Fruit fly (Drosophila melanogaster): ENCODE data around the gene CG15525.

Gene CG15525

DNA sequence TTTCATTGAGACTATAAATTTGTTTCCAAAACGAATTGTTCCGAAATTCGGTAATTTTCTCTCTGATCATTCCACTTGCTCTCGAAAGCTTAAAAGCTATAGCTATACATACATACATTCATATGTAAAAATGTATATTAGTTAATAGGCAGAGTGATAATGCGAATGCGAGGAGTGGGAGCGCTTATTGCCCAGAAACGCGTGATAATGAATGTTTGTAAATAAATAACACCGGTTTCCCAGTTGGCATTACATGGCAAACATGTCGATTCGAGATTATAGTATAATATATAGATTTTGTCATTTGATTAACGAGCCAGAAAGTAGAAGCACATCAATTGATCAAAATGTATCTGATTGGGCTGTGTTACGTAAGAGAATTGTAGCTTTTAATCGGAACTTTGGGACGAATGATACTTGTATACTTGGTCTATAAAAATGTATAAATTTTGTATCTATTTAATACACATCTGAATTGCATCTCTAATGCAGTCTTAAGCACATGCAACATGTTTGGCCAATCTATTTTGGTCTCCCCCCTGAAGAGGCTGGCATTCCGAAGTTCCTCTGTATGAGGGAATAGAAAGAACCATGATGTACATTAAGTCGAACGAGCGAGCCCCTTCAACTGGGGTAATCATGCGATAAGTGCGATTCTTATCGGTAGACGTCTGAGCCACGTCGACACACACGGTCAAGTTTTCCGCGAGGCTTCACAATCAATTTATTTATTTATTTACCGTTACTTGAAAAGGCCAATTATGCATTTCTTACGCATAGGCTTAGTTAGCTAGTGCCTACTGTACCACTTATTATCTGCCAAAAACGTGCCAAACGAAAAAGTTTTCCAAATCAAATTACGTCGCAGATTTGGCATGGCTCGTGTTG, 15.4 kb upstream of the CG15525 start (continued):
- TF ChIP-seq tap (tag; optimal IDR thresholded peaks at IDR 0.05) (no peak), cg (GFP tag; optimal IDR thresholded peaks at IDR 0.05) (no peak), Awh (GFP tag; IDR thresholded peaks at IDR 0.05) (no peak), CG4328 (GFP tag; optimal IDR thresholded peaks at IDR 0.05) (no peak), CG11560 (tag; IDR thresholded peaks at IDR 0.05) (no peak), Dek (tag; optimal IDR thresholded peaks at IDR 0.05) (peak; percentile 20), Atf6 (GFP tag; IDR thresholded peaks at IDR 0.05) (peak; percentile 54), CG4730 (GFP tag; IDR thresholded peaks at IDR 0.05) (no peak), vnd (GFP tag; IDR thresholded peaks at IDR 0.05; ENCODE audit: partially characterized antibody) (no peak), CG33213 (GFP tag; optimal IDR thresholded peaks at IDR 0.05) (no peak), CG14441 (GFP tag; IDR thresholded peaks at IDR 0.05) (0 out of 2 replicates have a peak, but pooled peaks have one; percentile 42), CG16815 (GFP tag; optimal IDR thresholded peaks at IDR 0.05) (no peak), Neu2 (GFP tag; optimal IDR thresholded peaks at IDR 0.05; ENCODE audit: borderline replicate concordance) (no peak), pum (GFP tag; optimal IDR thresholded peaks at IDR 0.05) (no peak), tio (GFP tag; optimal IDR thresholded peaks at IDR 0.05) (no peak), bab2 (GFP tag; optimal IDR thresholded peaks at IDR 0.05) (no peak), MTF-1 (GFP tag; optimal IDR thresholded peaks at IDR 0.05; ENCODE audit: borderline replicate concordance) (no peak), z (GFP tag; IDR thresholded peaks at IDR 0.05) (no peak), stwl (tag; optimal IDR thresholded peaks at IDR 0.05) (no peak), CG18599 (GFP tag; optimal IDR thresholded peaks at IDR 0.05) (peak; percentile 67), Dref (GFP tag; IDR thresholded peaks at IDR 0.05) (no peak), nau (GFP tag; optimal IDR thresholded peaks at IDR 0.05) (no peak), Hr51 (GFP tag; optimal IDR thresholded peaks at IDR 0.05) (no peak), CG4404 (GFP tag; IDR thresholded peaks at IDR 0.05) (no peak), caup (GFP tag; optimal IDR thresholded peaks at IDR 0.05; ENCODE audit: severe bottlenecking) (peak; percentile 7), CG31224 (GFP tag; IDR thresholded peaks at IDR 0.05) (peak; percentile 43), unpg (GFP tag; optimal IDR thresholded peaks at IDR 0.05) (no peak), B-H1 (GFP tag; IDR thresholded peaks at IDR 0.05) (no peak), HLH3B (GFP tag; IDR thresholded peaks at IDR 0.05) (no peak), CG11695 (GFP tag; IDR thresholded peaks at IDR 0.05) (0 out of 3 replicates have a peak, but pooled peaks have one; percentile 35), CG10543 (GFP tag; optimal IDR thresholded peaks at IDR 0.05) (peak; percentile 18), CG12219 (GFP tag; optimal IDR thresholded peaks at IDR 0.05) (no peak), CG15269 (tag; optimal IDR thresholded peaks at IDR 0.05) (no peak), CG8290 (GFP tag; optimal IDR thresholded peaks at IDR 0.05) (no peak), CG8290 (tag; optimal IDR thresholded peaks at IDR 0.05) (peak in 1 of 2 experiments; percentile 44), row (GFP tag; IDR thresholded peaks at IDR 0.05) (peak; percentile 49), CG7987 (GFP tag; optimal IDR thresholded peaks at IDR 0.05) (no peak), ttk (GFP tag; IDR thresholded peaks at IDR 0.05) (0 out of 2 replicates have a peak, but pooled peaks have one; percentile 9), cas (GFP tag; IDR thresholded peaks at IDR 0.05) (no peak), PHDP (tag; optimal IDR thresholded peaks at IDR 0.05) (no peak), Abd-B (GFP tag; optimal IDR thresholded peaks at IDR 0.05) (no peak), Tbp (GFP tag; optimal IDR thresholded peaks at IDR 0.05) (no peak), inv (GFP tag; IDR thresholded peaks at IDR 0.05; ENCODE audit: partially characterized antibody) (no peak), CG3995 (GFP tag; optimal IDR thresholded peaks at IDR 0.05) (no peak), Trl (optimal IDR thresholded peaks at IDR 0.05) (no peak), Trl (GFP tag; optimal IDR thresholded peaks at IDR 0.05) (no peak), gsb-n (tag; optimal IDR thresholded peaks at IDR 0.05) (no peak), CG13624 (GFP tag; optimal IDR thresholded peaks at IDR 0.05) (peak; percentile 78), Vsx1 (GFP tag; optimal IDR thresholded peaks at IDR 0.05) (peak; percentile 20)
